Fruit fly (Drosophila melanogaster): ENCODE data around the gene LysP.

Gene LysP

dm6 chr3L:1265423-1266002 lies 47.0 kb upstream of the LysP start (continued):
- no peak for TF ChIP-seq danr (GFP tag; IDR thresholded peaks at IDR 0.05)
- TF ChIP-seq h (optimal IDR thresholded peaks at IDR 0.05) = no peak
- TF ChIP-seq CG12769 (tag; optimal IDR thresholded peaks at IDR 0.05) = peak; percentile 65
- no peak for TF ChIP-seq usp (GFP tag; optimal IDR thresholded peaks at IDR 0.05)
- TF ChIP-seq Eip74EF (GFP tag; optimal IDR thresholded peaks at IDR 0.05) = peak in 1 of 2 experiments; percentile 73
- TF ChIP-seq CG7271 (tag; optimal IDR thresholded peaks at IDR 0.05) = no peak
- TF ChIP-seq lab (GFP tag; optimal IDR thresholded peaks at IDR 0.05) = no peak
- TF ChIP-seq CG4328 (GFP tag; optimal IDR thresholded peaks at IDR 0.05) = no peak

dm6 chr3L:1264998-1265397 lies 46.5 kb upstream of the LysP start:
- TF ChIP-seq CG32772 (GFP tag; IDR thresholded peaks at IDR 0.05) (no peak), knrl (GFP tag; IDR thresholded peaks at IDR 0.05; ENCODE audit: partially characterized antibody) (no peak), sens (GFP tag) (peak; percentile 50), CG7987 (GFP tag; optimal IDR thresholded peaks at IDR 0.05) (no peak), pzg (GFP tag; optimal IDR thresholded peaks at IDR 0.05) (no peak), inv (GFP tag; IDR thresholded peaks at IDR 0.05; ENCODE audit: partially characterized antibody) (no peak), pan (optimal IDR thresholded peaks at IDR 0.05) (no peak), pan (GFP tag; optimal IDR thresholded peaks at IDR 0.05 in 1 of 2, IDR thresholded peaks at IDR 0.05 in 1 of 2) (no peak), Adf1 (GFP tag; IDR thresholded peaks at IDR 0.05) (no peak), sd (tag; optimal IDR thresholded peaks at IDR 0.05) (peak; percentile 9), HLH4C (GFP tag; IDR thresholded peaks at IDR 0.05; ENCODE audit: partially characterized antibody) (no peak), Lim3 (GFP tag; IDR thresholded peaks at IDR 0.05) (no peak), PHDP (tag; optimal IDR thresholded peaks at IDR 0.05) (no peak)

- TF ChIP-seq PHDP (tag; optimal IDR thresholded peaks at IDR 0.05) (no peak), CG7786 (GFP tag; optimal IDR thresholded peaks at IDR 0.05) (no peak), CG2889 (GFP tag; IDR thresholded peaks at IDR 0.05) (no peak), ab (GFP tag; optimal IDR thresholded peaks at IDR 0.05) (no peak), CG4617 (GFP tag; optimal IDR thresholded peaks at IDR 0.05; ENCODE audit: borderline replicate concordance) (no peak), NK7.1 (GFP tag; optimal IDR thresholded peaks at IDR 0.05) (no peak), CG10209 (GFP tag; optimal IDR thresholded peaks at IDR 0.05) (no peak), CG11093 (GFP tag; IDR thresholded peaks at IDR 0.05) (no peak), fd96Cb (tag; optimal IDR thresholded peaks at IDR 0.05) (no peak), CG8281 (tag; optimal IDR thresholded peaks at IDR 0.05) (no peak), CG30403 (GFP tag; optimal IDR thresholded peaks at IDR 0.05) (peak; percentile 18), Spps (tag; optimal IDR thresholded peaks at IDR 0.05) (no peak), jigr1 (GFP tag; IDR thresholded peaks at IDR 0.05) (no peak), CG2129 (GFP tag; IDR thresholded peaks at IDR 0.05; ENCODE audit: partially characterized antibody) (no peak), ci (GFP tag; IDR thresholded peaks at IDR 0.05) (no peak), CG7839 (tag; optimal IDR thresholded peaks at IDR 0.05) (peak; percentile 40), CoRest (tag; optimal IDR thresholded peaks at IDR 0.05) (peak; percentile 40), slbo (GFP tag; IDR thresholded peaks at IDR 0.05) (peak; percentile 70), CG11504 (tag; optimal IDR thresholded peaks at IDR 0.05) (no peak), dmrt99B (tag; optimal IDR thresholded peaks at IDR 0.05) (peak; percentile 20), lov (optimal IDR thresholded peaks at IDR 0.05) (no peak), lov (GFP tag; IDR thresholded peaks at IDR 0.05) (no peak), HLHmδ (GFP tag; optimal IDR thresholded peaks at IDR 0.05) (no peak), vvl (GFP tag; IDR thresholded peaks at IDR 0.05) (no peak), rib (GFP tag; IDR thresholded peaks at IDR 0.05) (no peak), Poxn (GFP tag; IDR thresholded peaks at IDR 0.05) (no peak), gt (GFP tag; IDR thresholded peaks at IDR 0.05) (no peak), Ptx1 (GFP tag; IDR thresholded peaks at IDR 0.05) (no peak), onecut (GFP tag; IDR thresholded peaks at IDR 0.05) (no peak), CG7271 (tag; optimal IDR thresholded peaks at IDR 0.05) (no peak)
Measured at dm6 chr3L:1258547-1258946, 40.1 kb upstream of the LysP start.
